Fruit fly (Drosophila melanogaster) whole organism, prepupa: Measurements from ENCODE around the gene CG11927.

Experiments
- Blimp-1 ChIP-seq: fragments of 200-800 bp; sonication (Bioruptor generic); optimal IDR thresholded peaks from 3 replicates; lab custom pipeline; 2017; ENCODE audit warnings: missing biosample characterization, missing genetic modification characterization, mild to moderate bottlenecking, moderate library complexity, missing genetic modification reagents
- CG10631 ChIP-seq: fragments of 200-800 bp; sonication (Bioruptor generic); optimal IDR thresholded peaks from 2 replicates; lab custom pipeline; 2016; ENCODE audit warnings: missing biosample characterization, missing genetic modification characterization
- CG11294 ChIP-seq: fragments of 200-800 bp; sonication (Bioruptor generic); IDR thresholded peaks from 2 replicates; pipeline ENCODE4 v1.3.6; 2022; ENCODE audit warnings: missing biosample characterization, missing genetic modification characterization
- CG11902 ChIP-seq: fragments of 200-800 bp; sonication (Bioruptor generic); optimal IDR thresholded peaks from 3 replicates; lab custom pipeline; 2016; ENCODE audit warnings: missing biosample characterization, missing genetic modification characterization
- CG15336 ChIP-seq: fragments of 200-800 bp; sonication (Bioruptor generic); IDR thresholded peaks from 2 replicates; pipeline ENCODE4 v1.3.6; 2022; ENCODE audit warnings: missing biosample characterization, missing genetic modification characterization
- CG16779 ChIP-seq: fragments of 200-800 bp; sonication (Bioruptor generic); optimal IDR thresholded peaks from 3 replicates; lab custom pipeline; 2017; ENCODE audit warnings: missing biosample characterization, mild to moderate bottlenecking, missing genetic modification characterization
- CG3032 ChIP-seq: fragments of 200-800 bp; optimal IDR thresholded peaks from 2 replicates; lab custom pipeline; 2019; ENCODE audit warnings: missing biosample characterization, mild to moderate bottlenecking, missing genetic modification characterization, moderate library complexity
- CG31627 ChIP-seq: fragments of 200-800 bp; sonication (Bioruptor generic); optimal IDR thresholded peaks from 3 replicates; lab custom pipeline; 2016; ENCODE audit warnings: missing biosample characterization, missing genetic modification characterization
- CG34406 ChIP-seq: fragments of 200-800 bp; sonication (Bioruptor generic); optimal IDR thresholded peaks from 3 replicates; lab custom pipeline; 2016; ENCODE audit warnings: missing biosample characterization, missing genetic modification characterization
- CG3919 ChIP-seq: fragments of 200-800 bp; sonication (Bioruptor generic); optimal IDR thresholded peaks from 3 replicates; lab custom pipeline; 2016; ENCODE audit warnings: missing biosample characterization, missing genetic modification characterization
- CG4318 ChIP-seq: fragments of 200-800 bp; sonication (Bioruptor generic); optimal IDR thresholded peaks from 3 replicates; lab custom pipeline; 2017; ENCODE audit warnings: missing biosample characterization, mild to moderate bottlenecking, missing genetic modification characterization
- CG6163 ChIP-seq: fragments of 200-800 bp; sonication (Bioruptor generic); IDR thresholded peaks from 3 replicates; pipeline ENCODE4 v1.3.6; 2022; ENCODE audit warnings: missing biosample characterization, missing genetic modification characterization
- CG6276 ChIP-seq: fragments of 200-800 bp; sonication (Bioruptor generic); optimal IDR thresholded peaks from 2 replicates; lab custom pipeline; 2017; ENCODE audit warnings: missing biosample characterization, mild to moderate bottlenecking, missing genetic modification characterization
- CG6792 ChIP-seq: fragments of 200-800 bp; sonication (Bioruptor generic); optimal IDR thresholded peaks from 3 replicates; lab custom pipeline; 2016; ENCODE audit warnings: missing biosample characterization, missing genetic modification characterization
- CG6808 ChIP-seq: fragments of 200-800 bp; sonication (Bioruptor generic); optimal IDR thresholded peaks from 3 replicates; lab custom pipeline; 2017; ENCODE audit warnings: missing biosample characterization, missing genetic modification characterization, mild to moderate bottlenecking, moderate library complexity, missing genetic modification reagents
- CG6854 ChIP-seq: fragments of 200-800 bp; sonication (Bioruptor generic); optimal IDR thresholded peaks from 2 replicates; lab custom pipeline; 2017; ENCODE audit warnings: missing biosample characterization, mild to moderate bottlenecking, missing genetic modification characterization
- CG8119 ChIP-seq: fragments of 200-800 bp; sonication (Bioruptor generic); IDR thresholded peaks from 3 replicates; pipeline ENCODE4 v1.3.6; 2022; ENCODE audit warnings: missing biosample characterization, missing genetic modification characterization
- CG8319 ChIP-seq: fragments of 200-800 bp; sonication (Bioruptor generic); optimal IDR thresholded peaks from 3 replicates; lab custom pipeline; 2016; ENCODE audit warnings: missing biosample characterization, missing genetic modification characterization
- CG8632 ChIP-seq: fragments of 200-800 bp; sonication (Bioruptor generic); optimal IDR thresholded peaks from 3 replicates; lab custom pipeline; 2016; ENCODE audit warnings: missing biosample characterization, missing genetic modification characterization
- CG9139 ChIP-seq: fragments of 200-800 bp; sonication (Bioruptor generic); optimal IDR thresholded peaks from 3 replicates; lab custom pipeline; 2017; ENCODE audit warnings: missing biosample characterization, mild to moderate bottlenecking, missing genetic modification characterization
- Eip75B ChIP-seq: fragments of 200-800 bp; sonication (Bioruptor generic); optimal IDR thresholded peaks from 3 replicates; lab custom pipeline; 2016; ENCODE audit warnings: missing biosample characterization, missing genetic modification characterization
- Eip78C ChIP-seq: fragments of 200-800 bp; sonication (Bioruptor generic); peaks from one replicate; lab custom pipeline; 2016; ENCODE audit warnings: missing biosample characterization, missing genetic modification characterization
- Eip93F ChIP-seq: fragments of 200-800 bp; sonication (Bioruptor generic); optimal IDR thresholded peaks from 2 replicates; lab custom pipeline; 2016; ENCODE audit warnings: missing biosample characterization, mild to moderate bottlenecking, missing genetic modification characterization
- Ets96B ChIP-seq: fragments of 200-800 bp; optimal IDR thresholded peaks from 2 replicates; lab custom pipeline; 2019; ENCODE audit warnings: missing biosample characterization, mild to moderate bottlenecking, missing genetic modification characterization, moderate library complexity
- Hr38 ChIP-seq: sonication (Bioruptor generic); optimal IDR thresholded peaks from 2 replicates; lab custom pipeline; 2016; ENCODE audit warnings: missing biosample characterization, missing genetic modification characterization
- Hr4 ChIP-seq: fragments of 200-800 bp; sonication (Bioruptor generic); optimal IDR thresholded peaks from 3 replicates; lab custom pipeline; 2016; ENCODE audit warnings: missing biosample characterization, missing genetic modification characterization
- Lpt ChIP-seq: fragments of 200-800 bp; sonication (Bioruptor generic); optimal IDR thresholded peaks from 3 replicates; lab custom pipeline; 2016; ENCODE audit warnings: missing biosample characterization, missing genetic modification characterization
- Met ChIP-seq: fragments of 200-800 bp; sonication (Bioruptor generic); optimal IDR thresholded peaks from 3 replicates; lab custom pipeline; 2016; ENCODE audit warnings: missing biosample characterization, missing genetic modification characterization
- Sox102F ChIP-seq: fragments of 200-800 bp; sonication (Bioruptor generic); optimal IDR thresholded peaks from 2 replicates; lab custom pipeline; 2016; ENCODE audit warnings: missing biosample characterization, mild to moderate bottlenecking, missing genetic modification characterization
- Sox15 ChIP-seq: fragments of 200-800 bp; sonication (Bioruptor generic); optimal IDR thresholded peaks from 3 replicates; lab custom pipeline; 2016; ENCODE audit warnings: missing biosample characterization, missing genetic modification characterization
- achi ChIP-seq: fragments of 200-800 bp; sonication (Bioruptor generic); optimal IDR thresholded peaks from 3 replicates; lab custom pipeline; 2016; ENCODE audit warnings: missing biosample characterization, missing genetic modification characterization
- acj6 ChIP-seq: fragments of 200-800 bp; sonication (Bioruptor generic); optimal IDR thresholded peaks from 3 replicates; lab custom pipeline; 2016; ENCODE audit warnings: missing biosample characterization, missing genetic modification characterization
- dsx ChIP-seq: fragments of 200-800 bp; optimal IDR thresholded peaks from 3 replicates; lab custom pipeline; 2019; ENCODE audit warnings: missing biosample characterization, mild to moderate bottlenecking, missing genetic modification characterization, moderate library complexity; ENCODE audit not compliant: poor library complexity, severe bottlenecking
- eg ChIP-seq: fragments of 200-800 bp; sonication (Bioruptor generic); IDR thresholded peaks from 3 replicates; pipeline ENCODE4 v1.3.6; 2022; ENCODE audit warnings: missing biosample characterization, missing genetic modification characterization
- fd59A ChIP-seq: fragments of 200-800 bp; sonication (Bioruptor generic); optimal IDR thresholded peaks from 2 replicates; lab custom pipeline; 2017; ENCODE audit warnings: missing biosample characterization, mild to moderate bottlenecking, missing genetic modification characterization, missing genetic modification reagents
- fd85E ChIP-seq: fragments of 200-800 bp; sonication (Bioruptor generic); optimal IDR thresholded peaks from 3 replicates; lab custom pipeline; 2016; ENCODE audit warnings: missing biosample characterization, missing genetic modification characterization
- fkh ChIP-seq: fragments of 200-800 bp; sonication (Bioruptor generic); optimal IDR thresholded peaks from 3 replicates; lab custom pipeline; 2017; ENCODE audit warnings: missing biosample characterization, mild to moderate bottlenecking, missing genetic modification characterization, moderate library complexity
- net ChIP-seq: fragments of 200-800 bp; sonication (Bioruptor generic); optimal IDR thresholded peaks from 3 replicates; lab custom pipeline; 2016; ENCODE audit warnings: missing biosample characterization, missing genetic modification characterization
- salr ChIP-seq, 2 experiments: fragments of 200-800 bp; sonication (Bioruptor generic); optimal IDR thresholded peaks; 3 replicates each; lab custom pipeline; 2016 to 2018; ENCODE audit warnings: missing biosample characterization in 2 of 2, missing genetic modification characterization in 2 of 2, mild to moderate bottlenecking in 1 of 2
- ss ChIP-seq, 2 experiments: fragments of 200-800 bp; sonication (Bioruptor generic); optimal IDR thresholded peaks; 2 replicates in 1 of 2; 3 replicates in 1 of 2; lab custom pipeline; 2017 to 2018; ENCODE audit warnings: mild to moderate bottlenecking in 2 of 2, missing biosample characterization in 2 of 2, missing genetic modification characterization in 2 of 2, moderate library complexity in 1 of 2
- topi ChIP-seq: fragments of 200-800 bp; sonication (Bioruptor generic); optimal IDR thresholded peaks from 3 replicates; lab custom pipeline; 2016; ENCODE audit warnings: missing biosample characterization, missing genetic modification characterization
- vri ChIP-seq: fragments of 200-800 bp; sonication (Bioruptor generic); optimal IDR thresholded peaks from 3 replicates; lab custom pipeline; 2016; ENCODE audit warnings: missing biosample characterization, mild to moderate bottlenecking, missing genetic modification characterization

CG11927 gene

dm6 chr2L:4830490-4830889 lies 17.1 kb upstream of the CG11927 start, which contains the start of gene Fnta:
Fnta (minus strand) TSS chr2L:4830693.
- TF ChIP-seq Eip75B (GFP tag; lab: Kevin White, UChicago), result no peak
- TF ChIP-seq salr (GFP tag; optimal IDR thresholded peaks at IDR 0.05; lab: Kevin White, UChicago), result no peak
- TF ChIP-seq Eip93F, result no peak
- peak; percentile 4 for TF ChIP-seq CG3032
- peak; percentile 31 for TF ChIP-seq CG6854 (GFP tag; lab: Kevin White, UChicago)
- TF ChIP-seq CG34406 (GFP tag; lab: Kevin White, UChicago), result no peak
- TF ChIP-seq Sox102F (GFP tag; lab: Kevin White, UChicago), result no peak
- no peak for TF ChIP-seq ss (GFP tag; optimal IDR thresholded peaks at IDR 0.05; lab: Kevin White, UChicago)
- TF ChIP-seq topi (GFP tag; lab: Kevin White, UChicago), result no peak
- no peak for TF ChIP-seq CG8632 (GFP tag; lab: Kevin White, UChicago)
- TF ChIP-seq net (GFP tag; lab: Kevin White, UChicago), result no peak
- TF ChIP-seq fd85E (GFP tag; lab: Kevin White, UChicago), result no peak
- no peak for TF ChIP-seq vri (GFP tag; lab: Kevin White, UChicago)
- TF ChIP-seq, all 60 proteins: peak for 2

- TF ChIP-seq Eip78C (GFP tag; lab: Kevin White, UChicago) (peak; percentile 6), CG9139 (GFP tag; lab: Kevin White, UChicago) (no peak)
Measured at dm6 chr2L:4835091-4835689, 12.4 kb upstream of the CG11927 start, which contains the start of gene Ir25a. Ir25a (minus strand) TSS chr2L:4835300.

- peak; percentile 35; the same call in 1 of the 2 replicates for TF ChIP-seq CG15336 (GFP tag; lab: Robert Waterston, UW)
- 0 out of 3 replicates have a peak, but pooled peaks have one; percentile 62 for TF ChIP-seq eg (GFP tag; lab: Robert Waterston, UW)
- TF ChIP-seq Hr4, result peak; percentile 12
- peak; percentile 30 for TF ChIP-seq Eip78C (GFP tag; lab: Kevin White, UChicago)
- no peak for TF ChIP-seq net (GFP tag; lab: Kevin White, UChicago)
Measured at dm6 chr2L:4836193-4836592, 11.4 kb upstream of the CG11927 start.

- peak; percentile 82 for TF ChIP-seq fkh (GFP tag; lab: Kevin White, UChicago)
- peak; percentile 98 for TF ChIP-seq CG34406 (GFP tag; lab: Kevin White, UChicago)
- TF ChIP-seq Eip93F, result peak; percentile 95
- TF ChIP-seq CG6276, result peak; percentile 99
- TF ChIP-seq CG15336 (GFP tag; lab: Robert Waterston, UW), result peak; percentile 100
- TF ChIP-seq fd59A (GFP tag; lab: Kevin White, UChicago), result peak; percentile 98
- peak; percentile 99 for TF ChIP-seq achi
- TF ChIP-seq Hr38 (GFP tag; lab: Kevin White, UChicago), result peak; percentile 95
- peak; percentile 99 for TF ChIP-seq CG8119 (GFP tag; lab: Robert Waterston, UW)
- TF ChIP-seq CG10631 (GFP tag; lab: Kevin White, UChicago), result peak; percentile 99
- peak; percentile 82 for TF ChIP-seq Blimp-1 (GFP tag; lab: Kevin White, UChicago)
- TF ChIP-seq Ets96B (tag; lab: Kevin White, UChicago), result peak; percentile 99
- peak; percentile 98 for TF ChIP-seq Sox15 (GFP tag; lab: Kevin White, UChicago)
- peak; percentile 99 for TF ChIP-seq CG31627 (GFP tag; lab: Kevin White, UChicago)
- peak; percentile 99 for TF ChIP-seq Met
- TF ChIP-seq CG6163 (GFP tag; lab: Robert Waterston, UW), result peak; percentile 100
- TF ChIP-seq CG6854 (GFP tag; lab: Kevin White, UChicago), result peak; percentile 95
- TF ChIP-seq CG8319, result peak; percentile 98
- TF ChIP-seq CG6792 (GFP tag; lab: Kevin White, UChicago), result peak; percentile 99
- TF ChIP-seq dsx (GFP tag; lab: Kevin White, UChicago), result peak; percentile 96
- peak; percentile 94 for TF ChIP-seq CG6808 (GFP tag; lab: Kevin White, UChicago)
- TF ChIP-seq Sox102F (GFP tag; lab: Kevin White, UChicago), result peak; percentile 99
- peak; percentile 98 for TF ChIP-seq CG16779 (tag; lab: Kevin White, UChicago)
- peak; percentile 100 for TF ChIP-seq net (GFP tag; lab: Kevin White, UChicago)
- peak; percentile 98 for TF ChIP-seq CG11902
- peak; percentile 99 for TF ChIP-seq acj6 (GFP tag; lab: Kevin White, UChicago)
- peak; percentile 99 for TF ChIP-seq CG11294
- TF ChIP-seq CG3032, result peak; percentile 98
- peak; percentile 99 for TF ChIP-seq CG4318
- TF ChIP-seq CG9139 (GFP tag; lab: Kevin White, UChicago), result peak; percentile 93
- TF ChIP-seq CG3919 (GFP tag; lab: Kevin White, UChicago), result peak; percentile 100
- TF ChIP-seq Hr4, result peak; percentile 100
- peak; percentile 99 for TF ChIP-seq Lpt (GFP tag; lab: Kevin White, UChicago)
Measured at dm6 chr2L:4837772-4838397, 9.7 kb upstream of the CG11927 start, which contains the start of the genes tank and CG12194. tank (minus strand) TSS chr2L:4837999. CG12194 (plus strand) TSS chr2L:4838347.
